Worm (Caenorhabditis elegans) whole organism, midembryonic: ENCODE measurements around the gene oac-42.

Source experiments
- T22C8.4 ChIP-seq: fragments of 200-800 bp; sonication (Bioruptor generic); IDR thresholded peaks from 2 replicates; pipeline ENCODE4 v1.3.6; 2022; ENCODE audit warnings: missing genetic modification characterization, missing compliant biosample characterization
- cog-1 ChIP-seq: sonication (generic microtip); optimal IDR thresholded peaks from 2 replicates; lab custom pipeline; 2016; ENCODE audit warnings: missing genetic modification characterization, missing compliant biosample characterization
- flt-1 ChIP-seq: fragments of 200-800 bp; sonication (Bioruptor generic); IDR thresholded peaks from 2 replicates; pipeline ENCODE4 v1.3.6; 2022; ENCODE audit warnings: missing genetic modification characterization, missing compliant biosample characterization
- klf-2 ChIP-seq: fragments of 200-800 bp; sonication (Bioruptor generic); conservative IDR thresholded peaks from 2 replicates; pipeline ENCODE4 v1.3.6; 2022; ENCODE audit warnings: missing genetic modification reagents, missing genetic modification characterization, missing compliant biosample characterization
- med-1 ChIP-seq: sonication (generic microtip); optimal IDR thresholded peaks from 2 replicates; lab custom pipeline; 2017; ENCODE audit warnings: missing genetic modification characterization, mild to moderate bottlenecking, missing compliant biosample characterization, antibody characterized with exemption, missing genetic modification reagents; ENCODE audit not compliant: insufficient read depth
- ref-1 ChIP-seq: fragments of 200-800 bp; sonication (Bioruptor generic); conservative IDR thresholded peaks from 2 replicates; pipeline ENCODE4 v1.3.6; 2022; ENCODE audit warnings: missing genetic modification reagents, missing genetic modification characterization, missing compliant biosample characterization
- tab-1 ChIP-seq: fragments of 200-800 bp; sonication (Bioruptor generic); IDR thresholded peaks from 2 replicates; pipeline ENCODE4 v1.3.6; 2022; ENCODE audit warnings: missing genetic modification characterization, missing compliant biosample characterization
- ztf-23 ChIP-seq: fragments of 200-800 bp; sonication (Bioruptor generic); IDR thresholded peaks from 2 replicates; pipeline ENCODE4 v1.3.6; 2022; ENCODE audit warnings: missing genetic modification reagents, missing genetic modification characterization, missing compliant biosample characterization
- ztf-29 ChIP-seq: fragments of 200-800 bp; sonication (Bioruptor generic); IDR thresholded peaks from 2 replicates; pipeline ENCODE4 v1.3.6; 2022; ENCODE audit warnings: missing genetic modification reagents, missing genetic modification characterization, missing compliant biosample characterization

The oac-42 gene

ce11 chrV:15897696-15898095 is 13.1 kb upstream of the oac-42 start, which contains the start of gene str-60:
Gene str-60, plus strand, starts transcription at chrV:15897996.
- TF ChIP-seq med-1 (no peak), flt-1 (GFP tag; lab: Robert Waterston, UW) (no peak), tab-1 (GFP tag; lab: Robert Waterston, UW) (no peak), ref-1 (no peak), klf-2 (no peak), cog-1 (tag; lab: Kevin White, UChicago) (no peak), T22C8.4 (GFP tag; lab: Robert Waterston, UW) (no peak), ztf-29 (GFP tag; lab: Robert Waterston, UW) (no peak)

ce11 chrV:15896671-15897070 is 12.1 kb upstream of the oac-42 start, which contains the start of gene nhr-213:
Gene nhr-213, minus strand, starts transcription at chrV:15896771.
- no peak for TF ChIP-seq ref-1
- no peak for TF ChIP-seq med-1
- TF ChIP-seq T22C8.4 (GFP tag; lab: Robert Waterston, UW) = no peak
- TF ChIP-seq cog-1 (tag; lab: Kevin White, UChicago) = no peak
- no peak for TF ChIP-seq tab-1 (GFP tag; lab: Robert Waterston, UW)
- no peak for TF ChIP-seq ztf-29 (GFP tag; lab: Robert Waterston, UW)
- no peak for TF ChIP-seq ztf-23 (GFP tag; lab: Robert Waterston, UW)
- no peak for TF ChIP-seq flt-1 (GFP tag; lab: Robert Waterston, UW)
- TF ChIP-seq klf-2 = no peak

ce11 chrV:15892696-15893095 is 8.1 kb upstream of the oac-42 start, which contains the start of gene T06C12.11:
Gene T06C12.11, plus strand, starts transcription at chrV:15892996.
- TF ChIP-seq tab-1 (GFP tag; lab: Robert Waterston, UW) (no peak), ztf-23 (GFP tag; lab: Robert Waterston, UW) (no peak), flt-1 (GFP tag; lab: Robert Waterston, UW) (no peak), klf-2 (no peak), ztf-29 (GFP tag; lab: Robert Waterston, UW) (no peak), med-1 (no peak), ref-1 (no peak), T22C8.4 (GFP tag; lab: Robert Waterston, UW) (no peak), cog-1 (tag; lab: Kevin White, UChicago) (no peak)

- TF ChIP-seq cog-1 (tag; lab: Kevin White, UChicago) (no peak), ztf-23 (GFP tag; lab: Robert Waterston, UW) (no peak), tab-1 (GFP tag; lab: Robert Waterston, UW) (no peak), ztf-29 (GFP tag; lab: Robert Waterston, UW) (no peak), T22C8.4 (GFP tag; lab: Robert Waterston, UW) (no peak), flt-1 (GFP tag; lab: Robert Waterston, UW) (no peak), klf-2 (no peak)
Observed at ce11 chrV:15891761-15892160, 7.2 kb upstream of the oac-42 start, which contains the start of gene T06C12.12. Gene T06C12.12, plus strand, starts transcription at chrV:15892061.

- TF ChIP-seq flt-1 (GFP tag; lab: Robert Waterston, UW) = no peak
- TF ChIP-seq T22C8.4 (GFP tag; lab: Robert Waterston, UW) = no peak
- TF ChIP-seq tab-1 (GFP tag; lab: Robert Waterston, UW) = no peak
- no peak for TF ChIP-seq ref-1
- no peak for TF ChIP-seq ztf-29 (GFP tag; lab: Robert Waterston, UW)
- TF ChIP-seq ztf-23 (GFP tag; lab: Robert Waterston, UW) = no peak
- TF ChIP-seq med-1 = no peak
- TF ChIP-seq klf-2 = no peak
- no peak for TF ChIP-seq cog-1 (tag; lab: Kevin White, UChicago)
Observed at ce11 chrV:15891279-15891678, 6.7 kb upstream of the oac-42 start.

- no peak for TF ChIP-seq ztf-23 (GFP tag; lab: Robert Waterston, UW)
- TF ChIP-seq cog-1 (tag; lab: Kevin White, UChicago) = no peak
- no peak for TF ChIP-seq klf-2
Observed at ce11 chrV:15890115-15890514, 5.5 kb upstream of the oac-42 start.

- no peak for TF ChIP-seq klf-2
- no peak for TF ChIP-seq ref-1
- no peak for TF ChIP-seq med-1
- no peak for TF ChIP-seq tab-1 (GFP tag; lab: Robert Waterston, UW)
- no peak for TF ChIP-seq flt-1 (GFP tag; lab: Robert Waterston, UW)
- TF ChIP-seq cog-1 (tag; lab: Kevin White, UChicago) = no peak
- TF ChIP-seq T22C8.4 (GFP tag; lab: Robert Waterston, UW) = no peak
- TF ChIP-seq ztf-29 (GFP tag; lab: Robert Waterston, UW) = no peak
Observed at ce11 chrV:15888751-15889150, 4.2 kb upstream of the oac-42 start, which contains the start of gene cgt-1. Gene cgt-1, minus strand, starts transcription at chrV:15888851.

ce11 chrV:15887708-15888295 is 3.2 kb upstream of the oac-42 start:
- TF ChIP-seq tab-1 (GFP tag; lab: Robert Waterston, UW) = no peak
- TF ChIP-seq cog-1 (tag; lab: Kevin White, UChicago) = no peak
- TF ChIP-seq ztf-29 (GFP tag; lab: Robert Waterston, UW) = no peak
- TF ChIP-seq ztf-23 (GFP tag; lab: Robert Waterston, UW) = no peak
- TF ChIP-seq T22C8.4 (GFP tag; lab: Robert Waterston, UW) = no peak
- no peak for TF ChIP-seq med-1
- TF ChIP-seq ref-1 = no peak
- no peak for TF ChIP-seq klf-2
- no peak for TF ChIP-seq flt-1 (GFP tag; lab: Robert Waterston, UW)

- TF ChIP-seq med-1 (no peak), ref-1 (no peak), cog-1 (tag; lab: Kevin White, UChicago) (no peak), klf-2 (no peak), ztf-29 (GFP tag; lab: Robert Waterston, UW) (no peak), tab-1 (GFP tag; lab: Robert Waterston, UW) (no peak), T22C8.4 (GFP tag; lab: Robert Waterston, UW) (no peak), flt-1 (GFP tag; lab: Robert Waterston, UW) (no peak), ztf-23 (GFP tag; lab: Robert Waterston, UW) (no peak)
Observed at ce11 chrV:15885967-15886366, 1.4 kb upstream of the oac-42 start, which contains the start of gene T06C12.9. Gene T06C12.9, minus strand, starts transcription at chrV:15886067.

ce11 chrV:15880705-15881104 is 3.9 kb downstream of the oac-42 start:
- no peak for TF ChIP-seq tab-1 (GFP tag; lab: Robert Waterston, UW)
- no peak for TF ChIP-seq T22C8.4 (GFP tag; lab: Robert Waterston, UW)
- no peak for TF ChIP-seq flt-1 (GFP tag; lab: Robert Waterston, UW)
- TF ChIP-seq ztf-23 (GFP tag; lab: Robert Waterston, UW) = no peak
